Fruit fly (Drosophila melanogaster) whole organism, embryonic: Measurements from ENCODE around the gene Cka.

Experiments used
- Awh ChIP-seq: fragments of 200-800 bp; sonication (Bioruptor generic); IDR thresholded peaks from 2 replicates; pipeline ENCODE4, ENCODE4 v1.3.6; 2022; ENCODE audit warnings: missing biosample characterization, missing genetic modification characterization
- CG10543 ChIP-seq: fragments of 200-800 bp; sonication (Bioruptor generic); optimal IDR thresholded peaks from 3 replicates; lab custom pipeline; 2017; ENCODE audit warnings: missing biosample characterization, mild to moderate bottlenecking, missing genetic modification characterization, moderate library complexity
- CG12071 ChIP-seq: fragments of 200-800 bp; sonication (Bioruptor generic); optimal IDR thresholded peaks from 3 replicates; lab custom pipeline; 2018; ENCODE audit warnings: missing biosample characterization, mild to moderate bottlenecking, missing genetic modification characterization
- CG12219 ChIP-seq: fragments of 200-800 bp; sonication (Bioruptor generic); optimal IDR thresholded peaks from 3 replicates; lab custom pipeline; 2018; ENCODE audit warnings: missing biosample characterization, mild to moderate bottlenecking, missing genetic modification characterization
- CG12744 ChIP-seq: fragments of 200-800 bp; sonication (Bioruptor generic); optimal IDR thresholded peaks from 2 replicates; lab custom pipeline; 2016; ENCODE audit warnings: missing biosample characterization, missing genetic modification characterization
- CG12769 ChIP-seq: fragments of 200-800 bp; sonication (Bioruptor generic); optimal IDR thresholded peaks from 2 replicates; lab custom pipeline; 2019; ENCODE audit warnings: missing biosample characterization, mild to moderate bottlenecking, missing genetic modification characterization, moderate library complexity
- CG1603 ChIP-seq: fragments of 200-800 bp; sonication (Bioruptor generic); optimal IDR thresholded peaks from 2 replicates; lab custom pipeline; 2019; ENCODE audit warnings: missing biosample characterization, mild to moderate bottlenecking, missing genetic modification characterization, moderate library complexity
- CG17912 ChIP-seq: fragments of 200-800 bp; sonication (Bioruptor generic); optimal IDR thresholded peaks from 2 replicates; lab custom pipeline; 2018; ENCODE audit warnings: missing biosample characterization, mild to moderate bottlenecking, missing genetic modification characterization
- CG18619 ChIP-seq: fragments of 200-800 bp; sonication (Bioruptor generic); optimal IDR thresholded peaks from 3 replicates; lab custom pipeline; 2017; ENCODE audit warnings: missing biosample characterization, mild to moderate bottlenecking, missing genetic modification characterization
- CG2875 ChIP-seq: fragments of 200-800 bp; sonication (Bioruptor generic); optimal IDR thresholded peaks from 2 replicates; lab custom pipeline; 2017; ENCODE audit warnings: missing biosample characterization, mild to moderate bottlenecking, missing genetic modification characterization, missing genetic modification reagents
- CG3065 ChIP-seq: fragments of 200-800 bp; sonication (Bioruptor generic); optimal IDR thresholded peaks from 2 replicates; lab custom pipeline; 2016; ENCODE audit warnings: missing biosample characterization, missing genetic modification characterization
- CG3407 ChIP-seq: fragments of 200-800 bp; sonication (Bioruptor generic); optimal IDR thresholded peaks from 2 replicates; lab custom pipeline; 2018; ENCODE audit warnings: missing biosample characterization, mild to moderate bottlenecking, missing genetic modification characterization
- CG4820 ChIP-seq: fragments of 200-800 bp; sonication (Bioruptor generic); optimal IDR thresholded peaks from 3 replicates; lab custom pipeline; 2016; ENCODE audit warnings: missing biosample characterization, missing genetic modification characterization
- CG8290 ChIP-seq, 3 experiments: fragments of 200-800 bp; sonication (Bioruptor generic); optimal IDR thresholded peaks; 2 replicates each; lab custom pipeline; 2016 to 2019; ENCODE audit warnings: missing biosample characterization in 3 of 3, missing genetic modification characterization in 3 of 3, mild to moderate bottlenecking in 2 of 3, moderate library complexity in 1 of 3
- Eip74EF ChIP-seq, 2 experiments: fragments of 200-800 bp in 1 of 2; fragments of >200 bp in 1 of 2; sonication (Bioruptor generic) in 1 of 2; optimal IDR thresholded peaks; 2 replicates each; lab custom pipeline; 2017 to 2019; ENCODE audit warnings: missing biosample characterization in 2 of 2, missing genetic modification characterization in 2 of 2, mild to moderate bottlenecking in 1 of 2, moderate library complexity in 1 of 2
- Fer3 ChIP-seq: fragments of 200-800 bp; sonication (Bioruptor generic); optimal IDR thresholded peaks from 2 replicates; lab custom pipeline; 2018; ENCODE audit warnings: missing biosample characterization, mild to moderate bottlenecking, missing genetic modification characterization, moderate library complexity
- Gsc ChIP-seq: fragments of 200-800 bp; sonication (Bioruptor generic); IDR thresholded peaks from 2 replicates; pipeline ENCODE4 v1.3.6; 2022; ENCODE audit warnings: missing biosample characterization, missing genetic modification characterization
- Hr3 ChIP-seq: fragments of 200-800 bp; sonication (Bioruptor generic); optimal IDR thresholded peaks from 3 replicates; lab custom pipeline; 2016; ENCODE audit warnings: missing biosample characterization, missing genetic modification characterization
- Med ChIP-seq: fragments of 200-800 bp; sonication (Bioruptor generic); peaks from one replicate; lab custom pipeline; 2016; ENCODE audit warnings: missing biosample characterization, missing genetic modification characterization, mild to moderate bottlenecking, inconsistent platforms, moderate library complexity
- Meics ChIP-seq: fragments of 200-800 bp; sonication (Bioruptor generic); optimal IDR thresholded peaks from 2 replicates; lab custom pipeline; 2017; ENCODE audit warnings: missing biosample characterization, mild to moderate bottlenecking, missing genetic modification characterization
- NC2β ChIP-seq: fragments of 200-800 bp; sonication (Bioruptor generic); optimal IDR thresholded peaks from 2 replicates; lab custom pipeline; 2016; ENCODE audit warnings: missing biosample characterization, missing genetic modification characterization
- NFAT ChIP-seq: fragments of 200-800 bp; sonication (Bioruptor generic); IDR thresholded peaks from 2 replicates; pipeline ENCODE4 v1.3.6; 2022; ENCODE audit warnings: missing biosample characterization, missing genetic modification characterization
- Optix ChIP-seq: fragments of 200-800 bp; sonication (Bioruptor generic); IDR thresholded peaks from 3 replicates; pipeline ENCODE4 v1.3.6; 2022; ENCODE audit warnings: missing biosample characterization, missing genetic modification characterization
- Ptx1 ChIP-seq: fragments of 200-800 bp; sonication (Bioruptor generic); IDR thresholded peaks from 2 replicates; pipeline ENCODE4 v1.3.6; 2022; ENCODE audit warnings: missing biosample characterization, missing genetic modification characterization
- Side ChIP-seq: fragments of 200-800 bp; sonication (Bioruptor generic); optimal IDR thresholded peaks from 2 replicates; lab custom pipeline; 2016; ENCODE audit warnings: missing biosample characterization, missing genetic modification characterization
- Sry-δ ChIP-seq: fragments of 200-800 bp; sonication (Bioruptor generic); optimal IDR thresholded peaks from 2 replicates; lab custom pipeline; 2016; ENCODE audit warnings: missing biosample characterization, missing genetic modification characterization
- Stat92E ChIP-seq, 3 experiments: fragments of >200 bp in 2 of 3; fragments of 200-800 bp in 1 of 3; sonication (Bioruptor generic) in 1 of 3; optimal IDR thresholded peaks; 2 replicates each; lab custom pipeline; 2017 to 2019; ENCODE audit warnings: missing biosample characterization in 3 of 3, missing genetic modification characterization in 3 of 3, mild to moderate bottlenecking in 1 of 3, moderate library complexity in 1 of 3
- Taf1 ChIP-seq: fragments of 200-800 bp; sonication (Bioruptor generic); IDR thresholded peaks from 2 replicates; pipeline ENCODE4 v1.3.6; 2022; ENCODE audit warnings: missing biosample characterization, missing genetic modification characterization
- Trl ChIP-seq, 3 experiments: fragments of >200 bp in 2 of 3; fragments of 200-800 bp in 1 of 3; sonication (Bioruptor generic) in 1 of 3; optimal IDR thresholded peaks; 2 replicates in 1 of 3; 3 replicates in 2 of 3; lab custom pipeline; 2016 to 2017; ENCODE audit warnings: missing biosample characterization in 1 of 3, missing genetic modification characterization in 1 of 3
- ap ChIP-seq: fragments of 200-800 bp; sonication (Bioruptor generic); IDR thresholded peaks from 2 replicates; pipeline ENCODE4 v1.3.6; 2022; ENCODE audit warnings: missing biosample characterization, missing genetic modification characterization
- ci ChIP-seq: fragments of 200-800 bp; sonication (Bioruptor generic); IDR thresholded peaks from 3 replicates; pipeline ENCODE4 v1.3.6; 2022; ENCODE audit warnings: missing biosample characterization, missing genetic modification characterization
- crol ChIP-seq: fragments of 200-800 bp; sonication (Bioruptor generic); IDR thresholded peaks from 2 replicates; pipeline ENCODE4 v1.3.6; 2022; ENCODE audit warnings: missing biosample characterization, missing genetic modification characterization
- dmrt11E ChIP-seq: fragments of 200-800 bp; sonication (Bioruptor generic); optimal IDR thresholded peaks from 3 replicates; lab custom pipeline; 2018; ENCODE audit warnings: missing biosample characterization, mild to moderate bottlenecking, missing genetic modification characterization, moderate library complexity
- eve ChIP-seq, 2 experiments: fragments of >200 bp; optimal IDR thresholded peaks; 2 replicates each; lab custom pipeline; 2017; ENCODE audit warnings: missing biosample characterization in 2 of 2, missing genetic modification characterization in 2 of 2
- ewg ChIP-seq: fragments of 200-800 bp; sonication (Bioruptor generic); optimal IDR thresholded peaks from 3 replicates; lab custom pipeline; 2017; ENCODE audit warnings: mild to moderate bottlenecking, missing biosample characterization, missing genetic modification reagents, missing genetic modification characterization
- gcm ChIP-seq: fragments of 200-800 bp; sonication (Bioruptor generic); optimal IDR thresholded peaks from 2 replicates; lab custom pipeline; 2019; ENCODE audit warnings: missing biosample characterization, mild to moderate bottlenecking, missing genetic modification characterization, moderate library complexity
- her ChIP-seq: fragments of 200-800 bp; sonication (Bioruptor generic); optimal IDR thresholded peaks from 2 replicates; lab custom pipeline; 2016; ENCODE audit warnings: missing biosample characterization, missing genetic modification characterization
- lab ChIP-seq: fragments of 200-800 bp; sonication (Bioruptor generic); optimal IDR thresholded peaks from 3 replicates; lab custom pipeline; 2017; ENCODE audit warnings: missing biosample characterization, missing genetic modification characterization, mild to moderate bottlenecking, moderate library complexity, missing genetic modification reagents
- mirr ChIP-seq: fragments of 200-800 bp; sonication (Bioruptor generic); optimal IDR thresholded peaks from 3 replicates; lab custom pipeline; 2018; ENCODE audit warnings: missing biosample characterization, mild to moderate bottlenecking, missing genetic modification characterization
- pita ChIP-seq: fragments of 200-800 bp; sonication (Bioruptor generic); optimal IDR thresholded peaks from 2 replicates; lab custom pipeline; 2017; ENCODE audit warnings: missing biosample characterization, mild to moderate bottlenecking, missing genetic modification characterization
- pnt ChIP-seq: fragments of 200-800 bp; sonication (Bioruptor generic); optimal IDR thresholded peaks from 3 replicates; lab custom pipeline; 2016; ENCODE audit warnings: missing biosample characterization, missing genetic modification characterization
- rib ChIP-seq: fragments of 200-800 bp; sonication (Bioruptor generic); IDR thresholded peaks from 2 replicates; pipeline ENCODE4 v1.3.6; 2022; ENCODE audit warnings: missing biosample characterization, missing genetic modification characterization
- scrt ChIP-seq: fragments of 200-800 bp; sonication (Bioruptor generic); optimal IDR thresholded peaks from 2 replicates; lab custom pipeline; 2018; ENCODE audit warnings: missing biosample characterization, mild to moderate bottlenecking, missing genetic modification characterization, moderate library complexity
- sug ChIP-seq: fragments of 200-800 bp; optimal IDR thresholded peaks from 2 replicates; lab custom pipeline; 2019; ENCODE audit warnings: missing biosample characterization, mild to moderate bottlenecking, missing genetic modification characterization, moderate library complexity
- tin ChIP-seq: fragments of 200-800 bp; sonication (Bioruptor generic); optimal IDR thresholded peaks from 3 replicates; lab custom pipeline; 2016; ENCODE audit warnings: missing biosample characterization, missing genetic modification characterization
- tll ChIP-seq, 2 experiments: fragments of 200-800 bp in 1 of 2; fragments of >200 bp in 1 of 2; sonication (Bioruptor generic) in 1 of 2; optimal IDR thresholded peaks; 2 replicates each; lab custom pipeline; 2017 to 2019; ENCODE audit warnings: missing biosample characterization in 2 of 2, missing genetic modification characterization in 2 of 2, mild to moderate bottlenecking in 1 of 2, moderate library complexity in 1 of 2
- unpg ChIP-seq: fragments of 200-800 bp; sonication (Bioruptor generic); optimal IDR thresholded peaks from 3 replicates; lab custom pipeline; 2018; ENCODE audit warnings: missing biosample characterization, mild to moderate bottlenecking, missing genetic modification characterization, moderate library complexity
- zfh2 ChIP-seq: fragments of 200-800 bp; sonication (Bioruptor generic); optimal IDR thresholded peaks from 2 replicates; lab custom pipeline; 2016; ENCODE audit warnings: missing biosample characterization, missing genetic modification characterization

Gene Cka

DNA sequence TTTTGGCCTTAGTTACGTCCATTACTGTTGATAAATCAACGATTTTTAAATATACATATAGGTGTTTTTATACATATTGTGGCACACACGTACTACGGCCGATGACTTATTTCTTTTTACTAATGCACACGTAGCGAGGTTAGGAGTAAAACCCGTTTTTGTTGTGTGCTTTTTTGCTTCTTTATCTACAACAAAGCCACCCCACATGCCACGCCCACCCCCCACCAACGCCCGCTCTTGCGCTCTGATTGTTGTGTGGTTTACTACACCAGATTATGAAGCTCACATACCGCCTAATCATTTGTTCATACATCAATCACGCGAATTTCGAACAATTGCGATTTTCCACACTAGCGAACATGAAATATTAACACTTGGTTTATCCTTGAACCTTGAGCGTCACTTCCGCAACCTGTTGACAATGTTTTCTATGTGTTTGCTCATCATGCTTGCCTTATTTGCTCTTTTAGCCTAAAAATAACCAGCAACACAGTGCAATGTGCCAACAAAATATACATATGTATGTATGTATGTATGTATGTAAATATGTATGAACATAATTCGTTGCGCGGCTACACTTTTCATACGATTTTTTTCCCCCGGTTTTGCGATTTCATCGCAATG is 37.3 kb upstream of the Cka start (continued):
- TF ChIP-seq tin (GFP tag; lab: Kevin White, UChicago): no peak
- TF ChIP-seq NC2β (GFP tag; lab: Kevin White, UChicago): no peak
- peak; percentile 64 for TF ChIP-seq scrt (GFP tag; lab: Kevin White, UChicago)
- TF ChIP-seq Gsc (GFP tag; lab: Robert Waterston, UW): no peak
- peak; percentile 12 for TF ChIP-seq CG12219 (GFP tag; lab: Kevin White, UChicago)
- no peak for TF ChIP-seq CG4820 (GFP tag; lab: Kevin White, UChicago)
- no peak for TF ChIP-seq Hr3 (GFP tag; lab: Kevin White, UChicago)
- TF ChIP-seq Sry-δ (GFP tag; lab: Kevin White, UChicago): no peak
- no peak for TF ChIP-seq CG12744
- TF ChIP-seq CG3407 (GFP tag; lab: Kevin White, UChicago): no peak
- TF ChIP-seq CG1603 (tag; lab: Kevin White, UChicago): no peak
- peak in 1 of 2 experiments; percentile 21 for TF ChIP-seq Trl (optimal IDR thresholded peaks at IDR 0.05; lab: Kevin White, UChicago)
- TF ChIP-seq Trl (GFP tag; optimal IDR thresholded peaks at IDR 0.05; lab: Kevin White, UChicago): no peak
- no peak for TF ChIP-seq Side
- TF ChIP-seq Taf1 (GFP tag; lab: Robert Waterston, UW): 0 out of 2 replicates have a peak, but pooled peaks have one; percentile 4
- TF ChIP-seq her (GFP tag; lab: Kevin White, UChicago): peak; percentile 28
- TF ChIP-seq Optix (GFP tag; lab: Robert Waterston, UW): no peak
- TF ChIP-seq CG10543 (GFP tag; lab: Kevin White, UChicago): peak; percentile 60
- no peak for TF ChIP-seq pita (GFP tag; lab: Kevin White, UChicago)
- TF ChIP-seq Meics (GFP tag; lab: Kevin White, UChicago): peak; percentile 3
- TF ChIP-seq unpg (GFP tag; lab: Kevin White, UChicago): no peak
- no peak for TF ChIP-seq CG8290 (GFP tag; optimal IDR thresholded peaks at IDR 0.05; lab: Kevin White, UChicago)
- TF ChIP-seq CG8290 (tag; optimal IDR thresholded peaks at IDR 0.05; lab: Kevin White, UChicago): peak in 1 of 2 experiments; percentile 60
- TF ChIP-seq ap (GFP tag; lab: Robert Waterston, UW): no peak
- peak; percentile 61; the same call in 1 of the 3 replicates for TF ChIP-seq ci (GFP tag; lab: Robert Waterston, UW)
- peak; percentile 33 for TF ChIP-seq lab (GFP tag; lab: Kevin White, UChicago)
- peak; percentile 79 for TF ChIP-seq crol (GFP tag; lab: Robert Waterston, UW)
- peak in 1 of 2 experiments; percentile 50 for TF ChIP-seq Eip74EF (GFP tag; optimal IDR thresholded peaks at IDR 0.05; lab: Kevin White, UChicago)
- 0 out of 2 replicates have a peak, but pooled peaks have one; percentile 5 for TF ChIP-seq Ptx1 (GFP tag; lab: Robert Waterston, UW)
- TF ChIP-seq zfh2 (GFP tag; lab: Kevin White, UChicago): peak; percentile 13
- TF ChIP-seq CG12769 (tag; lab: Kevin White, UChicago): no peak
- TF ChIP-seq CG12071: peak; percentile 4
- peak in 1 of 2 experiments; percentile 45 for TF ChIP-seq eve (GFP tag; optimal IDR thresholded peaks at IDR 0.05; lab: Kevin White, UChicago)
- no peak for TF ChIP-seq CG18619
- peak; percentile 35 for TF ChIP-seq ewg (GFP tag; lab: Kevin White, UChicago)
- TF ChIP-seq CG2875 (GFP tag; lab: Kevin White, UChicago): no peak
- no peak for TF ChIP-seq Fer3 (tag; lab: Kevin White, UChicago)
- peak; percentile 58 for TF ChIP-seq sug (tag; lab: Kevin White, UChicago)
- peak; percentile 76 for TF ChIP-seq Med (GFP tag; lab: Kevin White, UChicago)
- peak; percentile 25 for TF ChIP-seq CG3065 (GFP tag; lab: Kevin White, UChicago)
- no peak for TF ChIP-seq NFAT
- TF ChIP-seq pnt: no peak
- no peak for TF ChIP-seq dmrt11E (tag; lab: Kevin White, UChicago)
- no peak for TF ChIP-seq Stat92E (GFP tag; optimal IDR thresholded peaks at IDR 0.05; lab: Kevin White, UChicago)
- TF ChIP-seq mirr: peak; percentile 19
- no peak for TF ChIP-seq tll (GFP tag; optimal IDR thresholded peaks at IDR 0.05; lab: Kevin White, UChicago)
- peak; percentile 27; the same call in 1 of the 2 replicates for TF ChIP-seq Awh
- no peak for TF ChIP-seq gcm (GFP tag; lab: Kevin White, UChicago)
- TF ChIP-seq rib (GFP tag; lab: Robert Waterston, UW): peak; percentile 19; the same call in 1 of the 2 replicates
- TF ChIP-seq CG17912 (GFP tag; lab: Kevin White, UChicago): no peak
